Worm (Caenorhabditis elegans) whole organism, young adult: ENCODE results near the gene gbb-2.

Source experiments
- nhr-179 ChIP-seq: sonication (generic microtip); optimal IDR thresholded peaks from 2 replicates; lab custom pipeline; 2016; ENCODE audit warnings: mild to moderate bottlenecking, missing genetic modification characterization, missing compliant biosample characterization
- xnd-1 ChIP-seq: sonication (generic microtip); optimal IDR thresholded peaks from 2 replicates; lab custom pipeline; 2016; ENCODE audit warnings: missing genotype, missing genetic modification reagents, missing genetic modification characterization, missing compliant biosample characterization
- zfh-2 ChIP-seq: fragments of 200-800 bp; sonication (Bioruptor generic); conservative IDR thresholded peaks from 2 replicates; pipeline ENCODE4 v1.3.6; 2022; ENCODE audit warnings: missing genetic modification reagents, missing genetic modification characterization, missing compliant biosample characterization

- TF ChIP-seq nhr-179 (tag; lab: Kevin White, UChicago) (no peak), zfh-2 (GFP tag; lab: Robert Waterston, UW) (no peak), xnd-1 (tag; lab: Kevin White, UChicago) (peak; percentile 67)
Measured at ce11 chrIV:4468046-4468727, 38.4 kb downstream of the gbb-2 start.
